Fruit fly (Drosophila melanogaster) whole organism, embryonic: ENCODE results near the gene papi.
A peak's percentile ranks its signal among the peaks of the same experiment; 100 is the strongest.

Source experiments
- Antp ChIP-seq: fragments of 200-800 bp; sonication (Bioruptor generic); optimal IDR thresholded peaks from 3 replicates; lab custom pipeline; 2016; ENCODE audit warnings: missing biosample characterization, missing genetic modification characterization
- B-H2 ChIP-seq: fragments of 200-800 bp; sonication (Bioruptor generic); optimal IDR thresholded peaks from 2 replicates; lab custom pipeline; 2018; ENCODE audit warnings: missing biosample characterization, mild to moderate bottlenecking, missing genetic modification characterization
- CG11247 ChIP-seq: fragments of 200-800 bp; sonication (Bioruptor generic); IDR thresholded peaks from 2 replicates; pipeline ENCODE4 v1.3.6; 2022; ENCODE audit warnings: missing biosample characterization, missing genetic modification characterization
- CG11695 ChIP-seq: fragments of 200-800 bp; sonication (Bioruptor generic); IDR thresholded peaks from 3 replicates; pipeline ENCODE4 v1.3.6; 2022; ENCODE audit warnings: missing biosample characterization, missing genetic modification characterization
- CG12236 ChIP-seq: fragments of 200-800 bp; sonication (Bioruptor generic); optimal IDR thresholded peaks from 2 replicates; lab custom pipeline; 2016; ENCODE audit warnings: missing biosample characterization, missing genetic modification characterization
- CG12391 ChIP-seq: fragments of 200-800 bp; sonication (Bioruptor generic); optimal IDR thresholded peaks from 3 replicates; lab custom pipeline; 2018; ENCODE audit warnings: missing biosample characterization, mild to moderate bottlenecking, missing genetic modification characterization, moderate library complexity
- CG14710 ChIP-seq: fragments of 200-800 bp; sonication (Bioruptor generic); optimal IDR thresholded peaks from 3 replicates; lab custom pipeline; 2019; ENCODE audit warnings: missing biosample characterization, mild to moderate bottlenecking, missing genetic modification characterization, moderate library complexity
- CG15514 ChIP-seq: fragments of 200-800 bp; sonication (Bioruptor generic); optimal IDR thresholded peaks from 3 replicates; lab custom pipeline; 2017; ENCODE audit warnings: missing biosample characterization, missing genetic modification characterization, mild to moderate bottlenecking, moderate library complexity, missing genetic modification reagents
- CG1832 ChIP-seq: fragments of 200-800 bp; sonication (Bioruptor generic); optimal IDR thresholded peaks from 2 replicates; lab custom pipeline; 2017; ENCODE audit warnings: missing biosample characterization, mild to moderate bottlenecking, missing genetic modification characterization, inconsistent platforms
- CG2202 ChIP-seq: fragments of 200-800 bp; sonication (Bioruptor generic); optimal IDR thresholded peaks from 2 replicates; lab custom pipeline; 2018; ENCODE audit warnings: missing biosample characterization, mild to moderate bottlenecking, missing genetic modification characterization
- CG3847 ChIP-seq: fragments of 200-800 bp; sonication (Bioruptor generic); IDR thresholded peaks from 2 replicates; pipeline ENCODE4 v1.3.6; 2022; ENCODE audit warnings: missing biosample characterization, missing genetic modification characterization
- CG3995 ChIP-seq: fragments of 200-800 bp; sonication (Bioruptor generic); optimal IDR thresholded peaks from 3 replicates; lab custom pipeline; 2016; ENCODE audit warnings: missing biosample characterization, missing genetic modification characterization
- CG5180 ChIP-seq: fragments of 200-800 bp; sonication (Bioruptor generic); optimal IDR thresholded peaks from 3 replicates; lab custom pipeline; 2017; ENCODE audit warnings: missing biosample characterization, missing genetic modification characterization, mild to moderate bottlenecking, moderate library complexity, missing genetic modification reagents
- CoRest ChIP-seq: fragments of 200-800 bp; sonication (Bioruptor generic); optimal IDR thresholded peaks from 3 replicates; lab custom pipeline; 2018; ENCODE audit warnings: missing biosample characterization, mild to moderate bottlenecking, missing genetic modification characterization, moderate library complexity
- Dll ChIP-seq: fragments of 200-800 bp; sonication (Bioruptor generic); IDR thresholded peaks from 4 replicates; pipeline ENCODE4 v1.3.6; 2022; ENCODE audit warnings: missing biosample characterization, missing genetic modification characterization; ENCODE audit not compliant: partially characterized antibody
- Ets97D ChIP-seq: fragments of 200-800 bp; sonication (Bioruptor generic); optimal IDR thresholded peaks from 3 replicates; lab custom pipeline; 2016; ENCODE audit warnings: missing biosample characterization, missing genetic modification characterization
- Fer2 ChIP-seq: fragments of 200-800 bp; sonication (Bioruptor generic); optimal IDR thresholded peaks from 2 replicates; lab custom pipeline; 2018; ENCODE audit warnings: missing biosample characterization, mild to moderate bottlenecking, missing genetic modification characterization, moderate library complexity
- Fer3 ChIP-seq: fragments of 200-800 bp; sonication (Bioruptor generic); optimal IDR thresholded peaks from 2 replicates; lab custom pipeline; 2018; ENCODE audit warnings: missing biosample characterization, mild to moderate bottlenecking, missing genetic modification characterization, moderate library complexity
- GATAe ChIP-seq: fragments of 200-800 bp; sonication (Bioruptor generic); conservative IDR thresholded peaks from 2 replicates; pipeline ENCODE4 v1.3.6; 2022; ENCODE audit warnings: missing biosample characterization, missing genetic modification characterization
- Gsc ChIP-seq: fragments of 200-800 bp; sonication (Bioruptor generic); IDR thresholded peaks from 2 replicates; pipeline ENCODE4 v1.3.6; 2022; ENCODE audit warnings: missing biosample characterization, missing genetic modification characterization
- HLH4C ChIP-seq: fragments of 200-800 bp; sonication (Bioruptor generic); IDR thresholded peaks from 3 replicates; pipeline ENCODE4 v1.3.6; 2022; ENCODE audit warnings: missing biosample characterization, missing genetic modification characterization; ENCODE audit not compliant: partially characterized antibody
- Max ChIP-seq: fragments of 200-800 bp; sonication (Bioruptor generic); optimal IDR thresholded peaks from 2 replicates; lab custom pipeline; 2016; ENCODE audit warnings: missing biosample characterization, mild to moderate bottlenecking, missing genetic modification characterization
- Myb ChIP-seq: fragments of 200-800 bp; sonication (Bioruptor generic); optimal IDR thresholded peaks from 2 replicates; lab custom pipeline; 2016; ENCODE audit warnings: missing biosample characterization, missing genetic modification characterization
- Scr ChIP-seq: fragments of 200-800 bp; sonication (Bioruptor generic); IDR thresholded peaks from 2 replicates; pipeline ENCODE4 v1.3.6; 2022; ENCODE audit warnings: missing biosample characterization, missing genetic modification characterization; ENCODE audit not compliant: partially characterized antibody
- Side ChIP-seq: fragments of 200-800 bp; sonication (Bioruptor generic); optimal IDR thresholded peaks from 2 replicates; lab custom pipeline; 2016; ENCODE audit warnings: missing biosample characterization, missing genetic modification characterization
- Sin3A ChIP-seq: fragments of >200 bp; optimal IDR thresholded peaks from 2 replicates; lab custom pipeline; 2018
- Trl ChIP-seq, 3 experiments: fragments of >200 bp in 2 of 3; fragments of 200-800 bp in 1 of 3; sonication (Bioruptor generic) in 1 of 3; optimal IDR thresholded peaks; 2 replicates in 1 of 3; 3 replicates in 2 of 3; lab custom pipeline; 2016 to 2017; ENCODE audit warnings: missing biosample characterization in 1 of 3, missing genetic modification characterization in 1 of 3
- bbx ChIP-seq: fragments of 200-800 bp; sonication (Bioruptor generic); IDR thresholded peaks from 2 replicates; pipeline ENCODE4 v1.3.6; 2022; ENCODE audit warnings: missing biosample characterization, missing genetic modification characterization; ENCODE audit not compliant: partially characterized antibody
- cas ChIP-seq: fragments of 200-800 bp; sonication (Bioruptor generic); IDR thresholded peaks from 2 replicates; pipeline ENCODE4 v1.3.6; 2022; ENCODE audit warnings: missing biosample characterization, missing genetic modification characterization
- chinmo ChIP-seq: fragments of 200-800 bp; sonication (Bioruptor generic); IDR thresholded peaks from 4 replicates; pipeline ENCODE4 v1.3.6; 2022; ENCODE audit warnings: missing biosample characterization, missing genetic modification characterization; ENCODE audit not compliant: partially characterized antibody
- dpn ChIP-seq, 2 experiments: fragments of 200-800 bp; sonication (Bioruptor generic); optimal IDR thresholded peaks; 3 replicates each; lab custom pipeline; 2016; ENCODE audit warnings: missing biosample characterization in 2 of 2, missing genetic modification characterization in 2 of 2
- fu2 ChIP-seq: fragments of 200-800 bp; sonication (Bioruptor generic); optimal IDR thresholded peaks from 2 replicates; lab custom pipeline; 2016; ENCODE audit warnings: missing biosample characterization, missing genetic modification characterization
- gro ChIP-seq: fragments of 200-800 bp; sonication (Bioruptor generic); optimal IDR thresholded peaks from 2 replicates; lab custom pipeline; 2016; ENCODE audit warnings: missing biosample characterization, missing genetic modification characterization
- hkb ChIP-seq, 2 experiments: fragments of 200-800 bp in 1 of 2; fragments of >200 bp in 1 of 2; sonication (Bioruptor generic) in 1 of 2; IDR thresholded peaks in 1 of 2; optimal IDR thresholded peaks in 1 of 2; 2 replicates each; pipeline versions ENCODE4 v1.3.6 to Lab custom; 2017 to 2022; ENCODE audit warnings: missing biosample characterization in 1 of 2, missing genetic modification characterization in 1 of 2
- klu ChIP-seq: fragments of 200-800 bp; sonication (Bioruptor generic); IDR thresholded peaks from 2 replicates; pipeline ENCODE4 v1.3.6; 2022; ENCODE audit warnings: missing biosample characterization, missing genetic modification characterization
- lilli ChIP-seq: fragments of 200-800 bp; sonication (Bioruptor generic); optimal IDR thresholded peaks from 3 replicates; lab custom pipeline; 2016; ENCODE audit warnings: missing biosample characterization, missing genetic modification characterization
- nom ChIP-seq: fragments of 200-800 bp; sonication (Bioruptor generic); optimal IDR thresholded peaks from 2 replicates; lab custom pipeline; 2017; ENCODE audit warnings: missing biosample characterization, missing genetic modification characterization, mild to moderate bottlenecking, moderate library complexity, missing genetic modification reagents
- pfk ChIP-seq: fragments of 200-800 bp; sonication (Bioruptor generic); optimal IDR thresholded peaks from 2 replicates; lab custom pipeline; 2018; ENCODE audit warnings: missing biosample characterization, mild to moderate bottlenecking, missing genetic modification characterization, moderate library complexity
- pita ChIP-seq: fragments of 200-800 bp; sonication (Bioruptor generic); optimal IDR thresholded peaks from 2 replicates; lab custom pipeline; 2017; ENCODE audit warnings: missing biosample characterization, mild to moderate bottlenecking, missing genetic modification characterization
- pum ChIP-seq: fragments of 200-800 bp; sonication (Bioruptor generic); optimal IDR thresholded peaks from 2 replicates; lab custom pipeline; 2016; ENCODE audit warnings: missing biosample characterization, missing genetic modification characterization
- slbo ChIP-seq: fragments of 200-800 bp; sonication (Bioruptor generic); IDR thresholded peaks from 2 replicates; pipeline ENCODE4 v1.3.6; 2022; ENCODE audit warnings: missing biosample characterization, missing genetic modification characterization
- sob ChIP-seq: fragments of 200-800 bp; sonication (Bioruptor generic); IDR thresholded peaks from 2 replicates; pipeline ENCODE4 v1.3.6; 2022; ENCODE audit warnings: missing biosample characterization, missing genetic modification characterization
- sug ChIP-seq: fragments of 200-800 bp; optimal IDR thresholded peaks from 2 replicates; lab custom pipeline; 2019; ENCODE audit warnings: missing biosample characterization, mild to moderate bottlenecking, missing genetic modification characterization, moderate library complexity
- tap ChIP-seq: fragments of 200-800 bp; optimal IDR thresholded peaks from 3 replicates; lab custom pipeline; 2019; ENCODE audit warnings: missing biosample characterization, mild to moderate bottlenecking, missing genetic modification characterization, moderate library complexity
- trem ChIP-seq: fragments of 200-800 bp; optimal IDR thresholded peaks from 3 replicates; lab custom pipeline; 2019; ENCODE audit warnings: missing biosample characterization, mild to moderate bottlenecking, missing genetic modification characterization, moderate library complexity
- wdn ChIP-seq: fragments of 200-800 bp; sonication (Bioruptor generic); IDR thresholded peaks from 2 replicates; pipeline ENCODE4 v1.3.6; 2022; ENCODE audit warnings: missing biosample characterization, missing genetic modification characterization
- zen ChIP-seq: fragments of 200-800 bp; sonication (Bioruptor generic); optimal IDR thresholded peaks from 3 replicates; lab custom pipeline; 2018; ENCODE audit warnings: missing biosample characterization, mild to moderate bottlenecking, missing genetic modification characterization, moderate library complexity
- zfh2 ChIP-seq: fragments of 200-800 bp; sonication (Bioruptor generic); optimal IDR thresholded peaks from 2 replicates; lab custom pipeline; 2016; ENCODE audit warnings: missing biosample characterization, missing genetic modification characterization

The papi gene

DNA sequence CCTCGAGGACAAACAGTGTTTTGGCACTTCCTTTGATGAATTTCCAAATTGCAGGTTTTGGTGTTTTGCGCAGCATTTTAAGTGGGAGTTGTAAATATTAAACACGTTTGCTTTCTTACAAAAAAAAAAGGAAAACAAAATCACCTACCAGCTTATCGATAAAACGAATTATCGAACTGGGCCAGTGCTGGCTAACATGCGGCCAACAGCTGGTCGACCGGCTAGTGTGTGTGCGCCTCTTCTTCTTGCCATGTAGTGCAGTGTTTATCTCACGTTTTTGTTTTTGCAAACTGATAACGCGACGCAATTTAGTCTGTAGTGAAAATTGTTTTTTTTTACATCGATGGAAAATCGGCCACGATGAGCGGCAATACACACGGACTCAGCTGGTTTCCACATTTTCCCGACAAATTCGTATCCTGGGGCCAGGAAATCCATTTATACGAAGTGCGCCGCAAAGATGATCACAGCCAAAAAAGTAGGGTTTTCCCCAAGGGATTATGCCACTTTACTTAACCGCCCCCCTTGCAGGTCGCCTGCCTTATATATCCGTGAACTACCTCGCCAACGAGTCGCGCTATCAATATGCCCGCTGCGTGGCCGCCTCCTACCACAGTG is 3.4 kb upstream of the papi start, which contains the start of the genes CG15386, CG42371 and mio (continued):
- TF ChIP-seq wdn (0 out of 2 replicates have a peak, but pooled peaks have one; percentile 19), trem (tag; lab: Kevin White, UChicago) (peak; percentile 8), CG12236 (GFP tag; lab: Kevin White, UChicago) (no peak), CG1832 (GFP tag; lab: Kevin White, UChicago) (no peak), HLH4C (GFP tag; lab: Robert Waterston, UW) (no peak; the same call in 2 of the 3 replicates), klu (no peak), Ets97D (GFP tag; lab: Kevin White, UChicago) (peak; percentile 52), Gsc (GFP tag; lab: Robert Waterston, UW) (no peak), CG12391 (tag; lab: Kevin White, UChicago) (peak; percentile 16), nom (peak; percentile 56), dpn (GFP tag; optimal IDR thresholded peaks at IDR 0.05; lab: Kevin White, UChicago) (peak; percentile 15 to 38), CG11695 (GFP tag; lab: Robert Waterston, UW) (0 out of 3 replicates have a peak, but pooled peaks have one; percentile 23), CG3995 (GFP tag; lab: Kevin White, UChicago) (peak; percentile 41), bbx (GFP tag; lab: Robert Waterston, UW) (peak; percentile 53; the same call in 1 of the 2 replicates), Scr (peak; percentile 52), Sin3A (lab: Kevin White, UChicago) (peak; percentile 34), Side (GFP tag; lab: Kevin White, UChicago) (no peak), cas (GFP tag; lab: Robert Waterston, UW) (no peak), Myb (peak; percentile 45), Fer2 (tag; lab: Kevin White, UChicago) (no peak), CG11247 (GFP tag; lab: Robert Waterston, UW) (no peak), Dll (GFP tag; lab: Robert Waterston, UW) (peak; percentile 61; the same call in 2 of the 4 replicates), sug (tag; lab: Kevin White, UChicago) (peak; percentile 37), CG3847 (peak; percentile 35; the same call in 1 of the 2 replicates), pum (GFP tag; lab: Kevin White, UChicago) (no peak), Max (peak; percentile 63), CoRest (peak; percentile 9), CG15514 (GFP tag; lab: Kevin White, UChicago) (peak; percentile 34), hkb (optimal IDR thresholded peaks at IDR 0.05; lab: Kevin White, UChicago) (no peak), hkb (GFP tag; IDR thresholded peaks at IDR 0.05; lab: Robert Waterston, UW) (peak; percentile 43; the same call in 1 of the 2 replicates), gro (GFP tag; lab: Kevin White, UChicago) (peak; percentile 64), tap (tag; lab: Kevin White, UChicago) (no peak), GATAe (GFP tag; lab: Robert Waterston, UW) (peak; percentile 46; the same call in 1 of the 2 replicates), slbo (GFP tag; lab: Robert Waterston, UW) (peak; percentile 19; the same call in 1 of the 2 replicates), Antp (peak; percentile 35), CG14710 (tag; lab: Kevin White, UChicago) (peak; percentile 81), pfk (GFP tag; lab: Kevin White, UChicago) (no peak), B-H2 (GFP tag; lab: Kevin White, UChicago) (peak; percentile 50), pita (no peak), chinmo (GFP tag; lab: Robert Waterston, UW) (peak; percentile 93), zfh2 (GFP tag; lab: Kevin White, UChicago) (peak; percentile 16), fu2 (GFP tag; lab: Kevin White, UChicago) (no peak), lilli (GFP tag; lab: Kevin White, UChicago) (no peak), CG2202 (tag; lab: Kevin White, UChicago) (no peak), sob (GFP tag; lab: Robert Waterston, UW) (peak; percentile 39; the same call in 1 of the 2 replicates), Fer3 (no peak), CG5180 (GFP tag; lab: Kevin White, UChicago) (no peak), Trl (optimal IDR thresholded peaks at IDR 0.05; lab: Kevin White, UChicago) (no peak), Trl (GFP tag; optimal IDR thresholded peaks at IDR 0.05; lab: Kevin White, UChicago) (peak; percentile 41), zen (peak; percentile 44)
